Worm (Caenorhabditis elegans): ENCODE data around the gene C33D9.6.

C33D9.6 gene

ce11 chrIV:8813614-8814013 lies 35.7 kb upstream of the C33D9.6 start, which contains the start of gene exc-5:
Gene exc-5 (minus strand): TSS chrIV:8813670.
- TF ChIP-seq Y55F3AM.14 (GFP tag; optimal IDR thresholded peaks at IDR 0.05) (no peak), nhr-237 (tag; optimal IDR thresholded peaks at IDR 0.05) (no peak), nhr-129 (tag; optimal IDR thresholded peaks at IDR 0.05) (peak; percentile 13), R02D3.7 (tag; optimal IDR thresholded peaks at IDR 0.05) (no peak), elt-1 (tag; optimal IDR thresholded peaks at IDR 0.05) (no peak), nhr-23 (tag; optimal IDR thresholded peaks at IDR 0.05) (no peak), nhr-25 (tag; optimal IDR thresholded peaks at IDR 0.05) (no peak), fos-1 (tag; optimal IDR thresholded peaks at IDR 0.05) (no peak), nhr-10 (tag; optimal IDR thresholded peaks at IDR 0.05) (no peak), elt-3 (tag; optimal IDR thresholded peaks at IDR 0.05) (no peak), mab-5 (tag; optimal IDR thresholded peaks at IDR 0.05) (no peak), zag-1 (tag; optimal IDR thresholded peaks at IDR 0.05) (no peak), unc-62 (GFP tag; optimal IDR thresholded peaks at IDR 0.05) (no peak), skn-1 (tag; optimal IDR thresholded peaks at IDR 0.05) (no peak), unc-39 (tag; optimal IDR thresholded peaks at IDR 0.05) (no peak), ceh-16 (tag; optimal IDR thresholded peaks at IDR 0.05) (no peak), nhr-21 (tag; optimal IDR thresholded peaks at IDR 0.05) (no peak), sem-4 (tag; optimal IDR thresholded peaks at IDR 0.05) (no peak), lsy-2 (tag; optimal IDR thresholded peaks at IDR 0.05) (no peak), aly-2 (tag; optimal IDR thresholded peaks at IDR 0.05) (no peak), ama-1 (optimal IDR thresholded peaks at IDR 0.05) (no peak), blmp-1 (tag; optimal IDR thresholded peaks at IDR 0.05; ENCODE audit: insufficient read depth) (no peak), egl-27 (tag; optimal IDR thresholded peaks at IDR 0.05) (no peak), lin-39 (tag; optimal IDR thresholded peaks at IDR 0.05) (no peak), sma-9 (GFP tag; optimal IDR thresholded peaks at IDR 0.05) (peak; percentile 28), sma-9 (tag; optimal IDR thresholded peaks at IDR 0.05) (no peak), unc-55 (GFP tag; optimal IDR thresholded peaks at IDR 0.05) (no peak), lin-11 (tag; optimal IDR thresholded peaks at IDR 0.05) (no peak), ZK546.5 (tag; optimal IDR thresholded peaks at IDR 0.05) (no peak), C34F6.9 (tag; optimal IDR thresholded peaks at IDR 0.05) (peak; percentile 8), peb-1 (tag; optimal IDR thresholded peaks at IDR 0.05) (no peak), alr-1 (tag; optimal IDR thresholded peaks at IDR 0.05) (no peak), F13H6.1 (tag; optimal IDR thresholded peaks at IDR 0.05) (peak; percentile 51), ztf-4 (tag; optimal IDR thresholded peaks at IDR 0.05) (no peak), nhr-11 (tag; optimal IDR thresholded peaks at IDR 0.05) (no peak)

- TF ChIP-seq unc-39 (tag; optimal IDR thresholded peaks at IDR 0.05) = no peak
- TF ChIP-seq lin-39 (tag; optimal IDR thresholded peaks at IDR 0.05) = no peak
- TF ChIP-seq ceh-82 (tag; optimal IDR thresholded peaks at IDR 0.05) = no peak
- peak; percentile 78 for TF ChIP-seq fos-1 (tag; optimal IDR thresholded peaks at IDR 0.05)
- no peak for TF ChIP-seq mdl-1 (tag; optimal IDR thresholded peaks at IDR 0.05)
- TF ChIP-seq ztf-1 (GFP tag; conservative IDR thresholded peaks at IDR 0.05) = no peak
- no peak for TF ChIP-seq snpc-4 (tag; optimal IDR thresholded peaks at IDR 0.05)
These were observed 29.4 kb upstream of the C33D9.6 start for ce11 chrIV:8807327-8807726.

- TF ChIP-seq ZK546.5 (tag; optimal IDR thresholded peaks at IDR 0.05) = no peak
- no peak for TF ChIP-seq dmd-4 (tag; optimal IDR thresholded peaks at IDR 0.05)
- no peak for TF ChIP-seq nhr-77 (tag; optimal IDR thresholded peaks at IDR 0.05)
- no peak for TF ChIP-seq R02D3.7 (tag; optimal IDR thresholded peaks at IDR 0.05)
- TF ChIP-seq mab-5 (tag; optimal IDR thresholded peaks at IDR 0.05) = no peak
- TF ChIP-seq alr-1 (tag; optimal IDR thresholded peaks at IDR 0.05) = no peak
- no peak for TF ChIP-seq nhr-129 (tag; optimal IDR thresholded peaks at IDR 0.05)
- no peak for TF ChIP-seq ztf-4 (tag; optimal IDR thresholded peaks at IDR 0.05)
- no peak for TF ChIP-seq ama-1 (optimal IDR thresholded peaks at IDR 0.05)
- TF ChIP-seq mbf-1 (tag; optimal IDR thresholded peaks at IDR 0.05) = no peak
- no peak for TF ChIP-seq ceh-16 (tag; optimal IDR thresholded peaks at IDR 0.05)
- no peak for TF ChIP-seq nhr-12 (tag; optimal IDR thresholded peaks at IDR 0.05)
- TF ChIP-seq lin-13 (GFP tag; optimal IDR thresholded peaks at IDR 0.05) = no peak
These were observed 20.3 kb upstream of the C33D9.6 start, which contains the start of gene clec-182 for ce11 chrIV:8798255-8798654. Gene clec-182 (minus strand): TSS chrIV:8798355.
